Worm (Caenorhabditis elegans) whole organism, late embryonic: Measurements from ENCODE around the gene M18.6.

Source experiments
- C38D4.7 ChIP-seq: fragments of 200-800 bp; sonication (Bioruptor generic); optimal IDR thresholded peaks from 2 replicates; lab custom pipeline; 2018; ENCODE audit warnings: mild to moderate bottlenecking, missing genetic modification characterization, moderate library complexity, missing compliant biosample characterization
- F13H6.1 ChIP-seq: sonication (generic microtip); optimal IDR thresholded peaks from 2 replicates; lab custom pipeline; 2016; ENCODE audit warnings: missing genetic modification characterization, missing compliant biosample characterization
- K02D7.2 ChIP-seq: sonication (generic microtip); optimal IDR thresholded peaks from 2 replicates; lab custom pipeline; 2017; ENCODE audit warnings: mild to moderate bottlenecking, missing genetic modification characterization, missing compliant biosample characterization
- T23F11.4 ChIP-seq: fragments of 200-800 bp; sonication (Bioruptor generic); optimal IDR thresholded peaks from 2 replicates; lab custom pipeline; 2018; ENCODE audit warnings: mild to moderate bottlenecking, missing genetic modification characterization, missing compliant biosample characterization
- Y22D7AL.16 ChIP-seq: sonication (generic microtip); optimal IDR thresholded peaks from 2 replicates; lab custom pipeline; 2016; ENCODE audit warnings: missing genetic modification characterization, missing compliant biosample characterization
- ama-1 ChIP-seq: fragments of 150-350 bp; optimal IDR thresholded peaks from 2 replicates; lab custom pipeline; 2014
- ceh-14 ChIP-seq: sonication (generic microtip); optimal IDR thresholded peaks from 2 replicates; lab custom pipeline; 2016; ENCODE audit warnings: missing genotype, missing genetic modification characterization, missing compliant biosample characterization
- ceh-18 ChIP-seq: sonication (generic microtip); optimal IDR thresholded peaks from 2 replicates; lab custom pipeline; 2016; ENCODE audit warnings: missing genetic modification characterization, missing compliant biosample characterization
- ceh-31 ChIP-seq: sonication (generic microtip); optimal IDR thresholded peaks from 2 replicates; lab custom pipeline; 2016; ENCODE audit warnings: missing genetic modification characterization, missing compliant biosample characterization
- ceh-34 ChIP-seq: sonication (generic microtip); optimal IDR thresholded peaks from 2 replicates; lab custom pipeline; 2016; ENCODE audit warnings: mild to moderate bottlenecking, missing genetic modification characterization, missing compliant biosample characterization
- ceh-45 ChIP-seq: fragments of 200-800 bp; sonication (Bioruptor generic); IDR thresholded peaks from 2 replicates; pipeline ENCODE4 v1.3.6; 2022; ENCODE audit warnings: missing genetic modification reagents, missing genetic modification characterization, missing compliant biosample characterization
- ceh-48 ChIP-seq: sonication (generic microtip); optimal IDR thresholded peaks from 2 replicates; lab custom pipeline; 2016; ENCODE audit warnings: missing genetic modification characterization, inconsistent platforms, missing compliant biosample characterization
- ceh-9 ChIP-seq: sonication (generic microtip); optimal IDR thresholded peaks from 2 replicates; lab custom pipeline; 2016; ENCODE audit warnings: mild to moderate bottlenecking, missing genetic modification characterization, inconsistent platforms, missing compliant biosample characterization
- dmd-4 ChIP-seq: sonication (generic microtip); optimal IDR thresholded peaks from 2 replicates; lab custom pipeline; 2016; ENCODE audit warnings: borderline replicate concordance, missing genetic modification characterization, missing compliant biosample characterization
- elt-2 ChIP-seq: sonication (generic microtip); optimal IDR thresholded peaks from 2 replicates; lab custom pipeline; 2016; ENCODE audit warnings: missing genetic modification reagents, missing genetic modification characterization, missing compliant biosample characterization
- fkh-10 ChIP-seq: fragments of 150-350 bp; optimal IDR thresholded peaks from 2 replicates; lab custom pipeline; 2014; ENCODE audit warnings: missing biosample characterization, missing genetic modification reagents, missing genetic modification characterization
- lim-6 ChIP-seq: sonication (generic microtip); optimal IDR thresholded peaks from 2 replicates; lab custom pipeline; 2016; ENCODE audit warnings: missing genetic modification characterization, missing compliant biosample characterization
- lin-11 ChIP-seq: fragments of 200-800 bp; sonication (Bioruptor generic); optimal IDR thresholded peaks from 2 replicates; lab custom pipeline; 2018; ENCODE audit warnings: mild to moderate bottlenecking, missing genetic modification characterization, missing compliant biosample characterization
- mec-3 ChIP-seq: sonication (generic microtip); optimal IDR thresholded peaks from 2 replicates; lab custom pipeline; 2016; ENCODE audit warnings: borderline replicate concordance, missing genetic modification characterization, missing compliant biosample characterization
- nfya-1 ChIP-seq: sonication (generic microtip); optimal IDR thresholded peaks from 2 replicates; lab custom pipeline; 2017; ENCODE audit warnings: missing genetic modification characterization, mild to moderate bottlenecking, missing compliant biosample characterization, antibody characterized with exemption, moderate library complexity
- nhr-11 ChIP-seq: fragments of 150-350 bp; optimal IDR thresholded peaks from 2 replicates; lab custom pipeline; 2014; ENCODE audit warnings: missing biosample characterization, missing genetic modification characterization
- nhr-232 ChIP-seq: sonication (generic microtip); optimal IDR thresholded peaks from 2 replicates; lab custom pipeline; 2016; ENCODE audit warnings: missing genetic modification characterization, missing compliant biosample characterization
- pag-3 ChIP-seq: sonication (generic microtip); optimal IDR thresholded peaks from 2 replicates; lab custom pipeline; 2016; ENCODE audit warnings: missing compliant biosample characterization, missing genetic modification characterization, borderline replicate concordance
- pax-1 ChIP-seq: fragments of 150-350 bp; optimal IDR thresholded peaks from 2 replicates; lab custom pipeline; 2014; ENCODE audit warnings: missing biosample characterization, missing genetic modification characterization
- rnt-1 ChIP-seq: sonication (generic microtip); optimal IDR thresholded peaks from 2 replicates; lab custom pipeline; 2016; ENCODE audit warnings: missing genetic modification characterization, missing compliant biosample characterization
- sox-4 ChIP-seq: sonication (generic microtip); optimal IDR thresholded peaks from 2 replicates; lab custom pipeline; 2017; ENCODE audit warnings: mild to moderate bottlenecking, missing genetic modification characterization, inconsistent platforms, missing compliant biosample characterization
- tbx-2 ChIP-seq: sonication (generic microtip); optimal IDR thresholded peaks from 2 replicates; lab custom pipeline; 2016; ENCODE audit warnings: missing genetic modification characterization, missing compliant biosample characterization
- tbx-7 ChIP-seq: sonication (generic microtip); optimal IDR thresholded peaks from 2 replicates; lab custom pipeline; 2016; ENCODE audit warnings: missing genotype, missing genetic modification characterization, missing compliant biosample characterization
- unc-42 ChIP-seq: sonication (generic microtip); optimal IDR thresholded peaks from 2 replicates; lab custom pipeline; 2016; ENCODE audit warnings: missing genotype, missing genetic modification characterization, missing compliant biosample characterization
- ztf-16 ChIP-seq: sonication (generic microtip); optimal IDR thresholded peaks from 2 replicates; lab custom pipeline; 2017; ENCODE audit warnings: missing genetic modification characterization, missing compliant biosample characterization

The M18.6 gene

ce11 chrIV:12109743-12110142 is 11.4 kb upstream of the M18.6 start (continued):
- TF ChIP-seq ceh-18 (tag; lab: Kevin White, UChicago): no peak

ce11 chrIV:12110339-12110738 is 10.8 kb upstream of the M18.6 start, which contains the start of gene col-129:
Gene col-129 (minus strand): TSS chrIV:12110439.
- no peak for TF ChIP-seq rnt-1 (tag; lab: Kevin White, UChicago)
- no peak for TF ChIP-seq ceh-48 (tag; lab: Kevin White, UChicago)
- no peak for TF ChIP-seq K02D7.2 (tag; lab: Kevin White, UChicago)
- no peak for TF ChIP-seq T23F11.4
- no peak for TF ChIP-seq fkh-10 (GFP tag; lab: Kevin White, UChicago)
- TF ChIP-seq pag-3 (tag; lab: Kevin White, UChicago): no peak
- TF ChIP-seq ceh-14 (tag; lab: Kevin White, UChicago): no peak
- TF ChIP-seq C38D4.7 (GFP tag; lab: Kevin White, UChicago): no peak
- no peak for TF ChIP-seq F13H6.1 (tag; lab: Kevin White, UChicago)
- no peak for TF ChIP-seq nhr-232 (tag; lab: Kevin White, UChicago)
- no peak for TF ChIP-seq ztf-16 (tag; lab: Kevin White, UChicago)
- TF ChIP-seq lim-6: no peak
- TF ChIP-seq sox-4 (tag; lab: Kevin White, UChicago): no peak
- no peak for TF ChIP-seq nfya-1 (tag; lab: Kevin White, UChicago)
- TF ChIP-seq nhr-11 (tag; lab: Kevin White, UChicago): no peak

ce11 chrIV:12111477-12111876 is 9.6 kb upstream of the M18.6 start, which contains the start of gene dlc-2:
Gene dlc-2 (minus strand): TSS chrIV:12111577.
- TF ChIP-seq ceh-45 (GFP tag; lab: Robert Waterston, UW) (no peak), tbx-7 (tag; lab: Kevin White, UChicago) (no peak), F13H6.1 (tag; lab: Kevin White, UChicago) (no peak), dmd-4 (no peak), tbx-2 (tag; lab: Kevin White, UChicago) (no peak), ama-1 (no peak), lin-11 (tag; lab: Kevin White, UChicago) (no peak), mec-3 (tag; lab: Kevin White, UChicago) (no peak)

ce11 chrIV:12113056-12113455 is 8.1 kb upstream of the M18.6 start:
- TF ChIP-seq ceh-18 (tag; lab: Kevin White, UChicago) (peak; percentile 62), ceh-45 (GFP tag; lab: Robert Waterston, UW) (no peak), ama-1 (no peak), ceh-34 (tag; lab: Kevin White, UChicago) (no peak), Y22D7AL.16 (tag; lab: Kevin White, UChicago) (no peak)

- TF ChIP-seq unc-42 (tag; lab: Kevin White, UChicago) (peak; percentile 91), ceh-9 (tag; lab: Kevin White, UChicago) (no peak), ceh-31 (tag; lab: Kevin White, UChicago) (no peak)
Observed at ce11 chrIV:12114498-12114897, 6.6 kb upstream of the M18.6 start.

- TF ChIP-seq pax-1 (tag; lab: Kevin White, UChicago) (no peak), Y22D7AL.16 (tag; lab: Kevin White, UChicago) (no peak), ceh-45 (GFP tag; lab: Robert Waterston, UW) (no peak), nfya-1 (tag; lab: Kevin White, UChicago) (peak; percentile 88), elt-2 (tag; lab: Kevin White, UChicago) (no peak), tbx-7 (tag; lab: Kevin White, UChicago) (no peak)
Observed at ce11 chrIV:12120536-12120935, 574 bp upstream of the M18.6 start.
